Worm (Caenorhabditis elegans): ENCODE data around the gene F56A8.9.
"Not testable (repeated sequence)": the region's sequence is repeated elsewhere in the genome, so short reads cannot be mapped to it uniquely, and the experiment has no call there.

Gene F56A8.9

DNA sequence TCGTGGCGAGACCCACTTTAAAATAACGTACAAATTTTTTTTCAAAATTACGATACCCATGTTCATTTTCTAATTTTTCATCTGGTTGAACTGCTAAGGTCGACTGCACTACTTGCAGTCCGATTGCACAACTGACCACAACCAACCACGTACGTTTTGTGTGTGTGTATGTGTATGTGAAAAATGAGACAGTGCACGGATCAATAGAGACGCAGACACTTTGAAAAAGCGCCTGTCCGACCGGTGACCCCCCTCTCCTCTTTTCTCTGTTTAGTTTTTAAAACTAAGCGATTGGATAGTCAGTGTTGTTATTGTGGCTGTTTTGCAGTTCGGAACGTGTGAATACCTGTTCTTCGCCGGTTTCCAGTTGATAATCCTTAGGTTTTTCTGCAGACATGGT is 4.3 kb downstream of the F56A8.9 start:
- no peak for TF ChIP-seq W03F9.2 (tag; optimal IDR thresholded peaks at IDR 0.05)
- TF ChIP-seq him-1 (tag; optimal IDR thresholded peaks at IDR 0.05), result no peak
- no peak for TF ChIP-seq dao-5 (tag; optimal IDR thresholded peaks at IDR 0.05)

DNA sequence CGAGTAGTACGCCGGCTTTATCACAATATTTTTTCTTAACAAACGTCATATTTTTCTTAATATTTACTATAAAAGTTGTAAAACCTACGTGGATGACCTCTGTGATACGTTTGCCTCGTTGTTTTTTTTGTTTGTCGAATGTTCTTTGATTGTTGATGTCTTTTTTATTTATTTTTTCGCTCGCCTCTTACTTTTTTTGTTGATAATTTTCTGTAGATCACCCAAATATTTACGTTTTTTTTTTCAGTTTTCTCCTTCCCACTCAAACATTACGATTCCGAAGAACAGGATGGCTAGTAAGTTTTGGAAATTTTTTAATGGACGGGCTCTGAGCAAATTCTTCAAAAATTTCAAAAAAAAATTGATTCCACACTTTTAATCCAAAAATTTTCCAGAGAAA is 5.9 kb downstream of the F56A8.9 start:
- no peak for TF ChIP-seq W03F9.2 (tag; optimal IDR thresholded peaks at IDR 0.05)
- no peak for TF ChIP-seq dao-5 (tag; optimal IDR thresholded peaks at IDR 0.05)
- TF ChIP-seq him-1 (tag; optimal IDR thresholded peaks at IDR 0.05), result no peak

DNA sequence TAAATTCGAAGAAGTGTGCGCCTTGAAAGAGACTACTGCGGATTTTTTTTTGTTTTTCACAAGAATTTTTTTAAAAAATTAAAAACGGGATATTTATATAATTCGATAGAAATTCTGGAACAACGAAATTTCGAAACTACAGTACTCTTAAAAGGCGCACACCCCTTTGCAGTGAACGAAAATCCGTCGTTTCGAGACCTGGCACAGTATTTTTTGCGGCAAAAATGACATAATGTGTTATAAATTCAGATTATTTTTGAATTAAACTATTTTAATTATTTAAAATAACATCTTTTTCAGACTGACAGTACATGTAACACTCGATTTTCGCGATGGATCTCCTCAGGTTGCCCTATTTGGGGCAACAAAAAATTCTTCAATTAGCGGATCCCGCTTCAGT is 8.5 kb downstream of the F56A8.9 start, which contains the start of gene F56A8.4:
Gene F56A8.4, plus strand, starts transcription at position 301 of the 400 bp plus-strand sequence.
- no peak for TF ChIP-seq W03F9.2 (tag; optimal IDR thresholded peaks at IDR 0.05)
- TF ChIP-seq dao-5 (tag; optimal IDR thresholded peaks at IDR 0.05), result no peak
- no peak for TF ChIP-seq him-1 (tag; optimal IDR thresholded peaks at IDR 0.05)

ce11 chrIII:13265566-13265965 is 11.1 kb downstream of the F56A8.9 start, which contains the start of gene F56A8.5:
F56A8.5 (plus strand) TSS chrIII:13265866.
- TF ChIP-seq dao-5 (tag; optimal IDR thresholded peaks at IDR 0.05) (no peak), him-1 (tag; optimal IDR thresholded peaks at IDR 0.05) (no peak), W03F9.2 (tag; optimal IDR thresholded peaks at IDR 0.05) (no peak)

- TF ChIP-seq W03F9.2 (tag; optimal IDR thresholded peaks at IDR 0.05) (no peak), dao-5 (tag; optimal IDR thresholded peaks at IDR 0.05) (no peak), him-1 (tag; optimal IDR thresholded peaks at IDR 0.05) (no peak)
Measured at ce11 chrIII:13267046-13267445, 12.6 kb downstream of the F56A8.9 start.

DNA sequence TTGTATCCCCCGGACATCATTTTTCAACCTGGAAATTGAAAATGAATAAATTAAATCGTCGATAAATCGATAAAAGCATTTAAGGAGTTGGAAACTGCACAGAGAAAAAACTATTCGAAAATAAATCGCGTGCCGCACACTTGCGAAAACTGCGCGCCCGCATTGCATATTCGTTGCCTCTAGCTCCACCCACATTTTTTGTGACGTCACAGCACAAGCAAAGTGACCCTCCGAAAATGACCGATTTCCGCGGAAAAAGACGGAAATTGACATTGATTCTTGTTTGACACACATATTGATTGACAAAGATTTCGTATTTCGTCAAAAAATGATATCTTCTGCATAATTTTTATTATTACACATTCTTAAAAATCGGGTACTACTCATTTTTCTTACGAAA is 14.4 kb downstream of the F56A8.9 start, which contains the start of gene cpf-2:
Gene cpf-2, minus strand, starts transcription at position 28 of the 400 bp plus-strand sequence.
- peak; percentile 82 for TF ChIP-seq him-1 (tag; optimal IDR thresholded peaks at IDR 0.05)
- TF ChIP-seq W03F9.2 (tag; optimal IDR thresholded peaks at IDR 0.05), result peak; percentile 76
- TF ChIP-seq dao-5 (tag; optimal IDR thresholded peaks at IDR 0.05), result peak; percentile 18

DNA sequence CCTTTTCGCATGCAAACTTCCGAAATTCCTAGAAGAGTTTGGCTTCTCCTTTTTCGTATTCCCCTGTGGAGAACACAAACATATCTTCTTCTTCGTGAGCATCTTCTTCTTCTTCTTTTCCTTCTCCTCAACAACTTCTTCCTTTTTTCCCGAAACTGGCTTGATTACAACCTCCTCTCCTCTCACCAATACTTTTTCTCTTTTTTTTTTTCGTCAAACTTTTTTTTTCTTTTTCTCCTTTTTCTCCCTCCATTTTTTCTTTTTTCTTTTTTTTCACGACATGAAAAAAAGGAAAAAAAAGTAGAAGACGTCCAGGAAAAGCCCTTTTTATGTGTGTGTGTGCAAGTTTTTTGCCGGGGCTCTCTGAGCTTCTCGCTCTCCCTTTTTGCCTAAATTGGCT is 16.4 kb downstream of the F56A8.9 start:
- no peak for TF ChIP-seq W03F9.2 (tag; optimal IDR thresholded peaks at IDR 0.05)
- peak; percentile 30 for TF ChIP-seq him-1 (tag; optimal IDR thresholded peaks at IDR 0.05)

- TF ChIP-seq dao-5 (tag; optimal IDR thresholded peaks at IDR 0.05), result no peak
- no peak for TF ChIP-seq him-1 (tag; optimal IDR thresholded peaks at IDR 0.05)
- no peak for TF ChIP-seq W03F9.2 (tag; optimal IDR thresholded peaks at IDR 0.05)
Measured at ce11 chrIII:13272227-13272626, 17.8 kb downstream of the F56A8.9 start.

- no peak for TF ChIP-seq W03F9.2 (tag; optimal IDR thresholded peaks at IDR 0.05)
Measured at ce11 chrIII:13272788-13273187, 18.3 kb downstream of the F56A8.9 start.

DNA sequence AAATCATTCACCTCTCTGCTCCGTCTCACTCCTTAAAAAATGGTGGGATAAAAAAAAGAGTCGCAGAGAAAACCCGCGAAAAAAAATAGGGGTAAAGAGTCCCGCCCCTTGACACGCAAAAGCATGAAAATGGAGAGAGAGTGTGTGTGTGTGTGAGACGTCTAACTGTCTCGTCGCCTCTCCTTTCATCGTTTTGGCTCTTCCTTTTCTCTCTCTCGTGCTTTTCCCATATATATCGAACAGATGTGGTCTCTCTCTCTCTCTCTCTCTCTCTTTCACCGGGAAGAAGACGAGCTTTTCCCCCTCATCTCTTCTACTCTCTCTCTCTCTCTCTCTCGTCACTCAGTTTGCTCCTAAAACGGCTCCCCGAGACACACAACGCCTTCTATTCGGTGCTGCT is 21.3 kb downstream of the F56A8.9 start:
- peak; percentile 49 for TF ChIP-seq him-1 (tag; optimal IDR thresholded peaks at IDR 0.05)
- no peak for TF ChIP-seq W03F9.2 (tag; optimal IDR thresholded peaks at IDR 0.05)

- no peak for TF ChIP-seq him-1 (tag; optimal IDR thresholded peaks at IDR 0.05)
- TF ChIP-seq W03F9.2 (tag; optimal IDR thresholded peaks at IDR 0.05), result no peak
- no peak for TF ChIP-seq dao-5 (tag; optimal IDR thresholded peaks at IDR 0.05)
Measured at ce11 chrIII:13276958-13277357, 22.5 kb downstream of the F56A8.9 start, which contains the start of gene unc-64. unc-64 (plus strand) TSS chrIII:13277258.

- TF ChIP-seq him-1 (tag; optimal IDR thresholded peaks at IDR 0.05) (no peak), W03F9.2 (tag; optimal IDR thresholded peaks at IDR 0.05) (no peak), dao-5 (tag; optimal IDR thresholded peaks at IDR 0.05) (no peak)
Measured at ce11 chrIII:13277881-13278500, 23.5 kb downstream of the F56A8.9 start.

ce11 chrIII:13285421-13285820 is 30.9 kb downstream of the F56A8.9 start, which contains the start of gene F56A8.8:
F56A8.8 (plus strand) TSS chrIII:13285721.
- TF ChIP-seq dao-5 (tag; optimal IDR thresholded peaks at IDR 0.05) (no peak), W03F9.2 (tag; optimal IDR thresholded peaks at IDR 0.05) (no peak), him-1 (tag; optimal IDR thresholded peaks at IDR 0.05) (no peak)

- TF ChIP-seq him-1, W03F9.2, dao-5 (tag; optimal IDR thresholded peaks at IDR 0.05): not testable (repeated sequence)
Measured at ce11 chrIII:13292971-13293514, 38.6 kb downstream of the F56A8.9 start, which contains the start of gene set-25. set-25 (minus strand) TSS chrIII:13293090.
